Worm (Caenorhabditis elegans): Measurements from ENCODE around the gene aqp-10.

aqp-10 gene

DNA sequence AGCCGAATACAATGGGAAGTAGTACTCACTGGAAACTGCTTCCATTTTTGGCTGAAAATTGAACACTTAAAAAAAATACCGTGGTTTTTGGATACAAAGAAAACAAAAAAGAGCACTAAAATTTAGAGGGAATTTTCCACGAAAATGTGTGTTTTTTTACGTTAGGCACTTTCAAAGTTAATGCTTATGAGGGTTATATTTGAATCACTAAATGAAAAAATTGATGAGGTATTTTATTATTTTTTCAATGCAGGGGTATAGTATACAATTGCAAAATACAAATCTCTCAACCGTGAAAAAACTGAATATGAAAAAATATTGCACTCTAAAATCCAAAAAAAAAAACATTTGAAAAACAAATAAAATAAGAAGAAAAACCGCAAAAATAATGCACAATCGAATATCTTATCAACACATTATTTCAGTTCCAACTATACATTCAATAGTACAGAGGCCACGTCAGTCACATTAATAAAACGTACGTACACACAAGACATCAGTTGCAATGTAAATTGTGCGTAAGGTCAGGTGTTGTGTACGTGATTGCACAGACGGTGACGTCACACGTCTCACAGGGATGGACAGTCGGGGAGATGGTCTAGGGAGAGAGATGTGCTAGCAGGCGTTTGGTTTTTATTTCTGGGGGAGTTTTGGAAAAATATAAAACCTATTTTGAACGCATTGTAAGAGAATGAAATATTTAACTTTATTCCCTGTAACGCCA lies at the start of gene aqp-10 (continued):
- TF ChIP-seq daf-19 (GFP tag; conservative IDR thresholded peaks at IDR 0.05) (no peak), fos-1 (tag; optimal IDR thresholded peaks at IDR 0.05) (no peak), aha-1 (tag) (peak; percentile 86), cey-2 (tag; optimal IDR thresholded peaks at IDR 0.05; ENCODE audit: borderline replicate concordance, insufficient read depth) (no peak), mxl-3 (GFP tag; optimal IDR thresholded peaks at IDR 0.05) (peak; percentile 5)

DNA sequence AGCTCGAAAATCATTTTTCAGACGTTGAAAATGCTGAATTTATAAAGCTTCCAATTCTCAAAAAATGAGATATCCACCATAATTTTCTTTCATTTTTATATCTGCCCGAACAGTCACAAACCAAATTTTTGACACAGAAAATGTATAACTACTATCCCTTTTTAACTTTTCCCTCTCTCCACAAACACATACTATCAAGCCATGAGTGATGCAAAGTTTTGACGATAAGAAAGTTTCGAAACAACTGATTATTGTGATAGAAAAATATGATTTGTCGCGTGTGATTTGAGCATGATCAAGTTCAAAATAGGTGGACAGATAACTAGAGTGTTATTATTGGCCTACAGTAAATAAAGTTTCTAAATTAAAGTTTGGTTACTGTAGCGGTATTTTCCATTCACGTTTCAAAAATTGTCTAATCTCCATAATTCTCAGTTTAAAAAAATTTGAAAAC lies 37.9 kb upstream of the aqp-10 start, which contains the start of gene cyp-13A8:
cyp-13A8 (minus strand) TSS at position 51 of the 454 bp plus-strand sequence.
- TF ChIP-seq dmd-6 (GFP tag; IDR thresholded peaks at IDR 0.05) (peak; percentile 90), daf-8 (GFP tag; IDR thresholded peaks at IDR 0.05) (no peak), nhr-237 (tag; optimal IDR thresholded peaks at IDR 0.05) (no peak), nhr-28 (tag; optimal IDR thresholded peaks at IDR 0.05) (peak; percentile 78), ama-1 (optimal IDR thresholded peaks at IDR 0.05) (no peak), egl-27 (tag; optimal IDR thresholded peaks at IDR 0.05) (no peak), mes-2 (tag; optimal IDR thresholded peaks at IDR 0.05; ENCODE audit: poor library complexity, severe bottlenecking) (no peak), ceh-28 (tag; optimal IDR thresholded peaks at IDR 0.05) (no peak), tag-97 (GFP tag; IDR thresholded peaks at IDR 0.05) (no peak), D1046.2 (GFP tag; IDR thresholded peaks at IDR 0.05) (no peak), cey-2 (tag; optimal IDR thresholded peaks at IDR 0.05; ENCODE audit: borderline replicate concordance, insufficient read depth) (no peak), lin-38 (GFP tag; IDR thresholded peaks at IDR 0.05) (no peak), Y75B8A.6 (GFP tag; IDR thresholded peaks at IDR 0.05) (no peak), Y105C5A.15 (GFP tag; IDR thresholded peaks at IDR 0.05) (no peak), duxl-1 (tag; optimal IDR thresholded peaks at IDR 0.05; ENCODE audit: poor library complexity) (no peak), ctbp-1 (GFP tag; IDR thresholded peaks at IDR 0.05) (no peak), mxl-2 (GFP tag; conservative IDR thresholded peaks at IDR 0.05) (no peak), ZK337.2 (GFP tag; IDR thresholded peaks at IDR 0.05) (no peak), lin-1 (GFP tag; IDR thresholded peaks at IDR 0.05) (no peak), ceh-44 (GFP tag; IDR thresholded peaks at IDR 0.05) (no peak), unc-39 (tag; optimal IDR thresholded peaks at IDR 0.05) (no peak), lim-7 (GFP tag; IDR thresholded peaks at IDR 0.05) (no peak), F49E8.2 (tag; optimal IDR thresholded peaks at IDR 0.05; ENCODE audit: borderline replicate concordance) (no peak), dmd-8 (GFP tag; IDR thresholded peaks at IDR 0.05) (no peak), zip-11 (GFP tag; IDR thresholded peaks at IDR 0.05) (no peak), lsy-2 (tag; optimal IDR thresholded peaks at IDR 0.05) (no peak), spr-1 (tag; optimal IDR thresholded peaks at IDR 0.05) (no peak), hlh-11 (tag; optimal IDR thresholded peaks at IDR 0.05) (peak; percentile 79), zip-2 (tag; optimal IDR thresholded peaks at IDR 0.05) (no peak), zfp-2 (tag; optimal IDR thresholded peaks at IDR 0.05) (no peak), Y5F2A.4 (GFP tag; optimal IDR thresholded peaks at IDR 0.05) (no peak), lin-13 (GFP tag; optimal IDR thresholded peaks at IDR 0.05) (no peak), aha-1 (tag) (peak; percentile 38), lin-39 (tag; optimal IDR thresholded peaks at IDR 0.05) (no peak), rbr-2 (tag; optimal IDR thresholded peaks at IDR 0.05) (no peak), aly-2 (tag; optimal IDR thresholded peaks at IDR 0.05) (no peak), daf-16 (GFP tag; optimal IDR thresholded peaks at IDR 0.05) (no peak), daf-16 (tag; optimal IDR thresholded peaks at IDR 0.05) (peak; percentile 71), dpl-1 (GFP tag; optimal IDR thresholded peaks at IDR 0.05) (no peak), mxl-3 (GFP tag; optimal IDR thresholded peaks at IDR 0.05) (peak; percentile 56), attf-4 (tag; optimal IDR thresholded peaks at IDR 0.05) (no peak), F44E2.7 (GFP tag; IDR thresholded peaks at IDR 0.05) (no peak), nhr-48 (tag; optimal IDR thresholded peaks at IDR 0.05) (no peak), vab-7 (GFP tag; IDR thresholded peaks at IDR 0.05) (no peak), nhr-11 (tag; optimal IDR thresholded peaks at IDR 0.05) (no peak), lir-3 (tag; optimal IDR thresholded peaks at IDR 0.05) (no peak), set-16 (GFP tag; IDR thresholded peaks at IDR 0.05) (no peak), fos-1 (tag; optimal IDR thresholded peaks at IDR 0.05) (no peak)
